Fruit fly (Drosophila melanogaster) whole organism, embryonic: Measurements from ENCODE around the gene CG15515.

Experiments
- Bgb ChIP-seq: fragments of 200-800 bp; sonication (Bioruptor generic); IDR thresholded peaks from 2 replicates; pipeline ENCODE4 v1.3.6; 2022; ENCODE audit warnings: missing biosample characterization, missing genetic modification characterization; ENCODE audit not compliant: partially characterized antibody
- Blimp-1 ChIP-seq: fragments of 200-800 bp; sonication (Bioruptor generic); optimal IDR thresholded peaks from 3 replicates; lab custom pipeline; 2018; ENCODE audit warnings: missing biosample characterization, missing genetic modification characterization, mild to moderate bottlenecking, moderate library complexity, missing genetic modification reagents
- CG11695 ChIP-seq: fragments of 200-800 bp; sonication (Bioruptor generic); IDR thresholded peaks from 3 replicates; pipeline ENCODE4 v1.3.6; 2022; ENCODE audit warnings: missing biosample characterization, missing genetic modification characterization
- CG13287 ChIP-seq: fragments of 200-800 bp; sonication (Bioruptor generic); IDR thresholded peaks from 2 replicates; pipeline ENCODE4 v1.3.6; 2022; ENCODE audit warnings: missing biosample characterization, missing genetic modification characterization; ENCODE audit not compliant: partially characterized antibody
- CG14014 ChIP-seq: fragments of 200-800 bp; sonication (Bioruptor generic); IDR thresholded peaks from 2 replicates; pipeline ENCODE4 v1.3.6; 2022; ENCODE audit warnings: missing biosample characterization, missing genetic modification characterization
- CG14441 ChIP-seq: fragments of 200-800 bp; sonication (Bioruptor generic); IDR thresholded peaks from 2 replicates; pipeline ENCODE4 v1.3.6; 2022; ENCODE audit warnings: missing biosample characterization, missing genetic modification characterization
- CG14710 ChIP-seq: fragments of 200-800 bp; sonication (Bioruptor generic); optimal IDR thresholded peaks from 3 replicates; lab custom pipeline; 2019; ENCODE audit warnings: missing biosample characterization, mild to moderate bottlenecking, missing genetic modification characterization, moderate library complexity
- CG15696 ChIP-seq: fragments of 200-800 bp; sonication (Bioruptor generic); optimal IDR thresholded peaks from 2 replicates; lab custom pipeline; 2019; ENCODE audit warnings: missing biosample characterization, mild to moderate bottlenecking, missing genetic modification characterization, moderate library complexity
- CG17912 ChIP-seq: fragments of 200-800 bp; sonication (Bioruptor generic); optimal IDR thresholded peaks from 2 replicates; lab custom pipeline; 2018; ENCODE audit warnings: missing biosample characterization, mild to moderate bottlenecking, missing genetic modification characterization
- CG18011 ChIP-seq: fragments of 200-800 bp; sonication (Bioruptor generic); optimal IDR thresholded peaks from 2 replicates; lab custom pipeline; 2017; ENCODE audit warnings: missing biosample characterization, missing genetic modification characterization, mild to moderate bottlenecking, moderate library complexity, missing genotype
- CG1832 ChIP-seq: fragments of 200-800 bp; sonication (Bioruptor generic); optimal IDR thresholded peaks from 2 replicates; lab custom pipeline; 2017; ENCODE audit warnings: missing biosample characterization, mild to moderate bottlenecking, missing genetic modification characterization, inconsistent platforms
- CG2116 ChIP-seq: fragments of 200-800 bp; sonication (Bioruptor generic); optimal IDR thresholded peaks from 3 replicates; lab custom pipeline; 2018; ENCODE audit warnings: missing biosample characterization, mild to moderate bottlenecking, missing genetic modification characterization
- CG2678 ChIP-seq: fragments of 200-800 bp; sonication (Bioruptor generic); optimal IDR thresholded peaks from 3 replicates; lab custom pipeline; 2019; ENCODE audit warnings: missing biosample characterization, mild to moderate bottlenecking, missing genetic modification characterization, moderate library complexity
- CG34224 ChIP-seq: fragments of 200-800 bp; sonication (Bioruptor generic); IDR thresholded peaks from 3 replicates; pipeline ENCODE4 v1.3.6; 2022; ENCODE audit warnings: missing biosample characterization, missing genetic modification characterization; ENCODE audit not compliant: partially characterized antibody
- CG3838 ChIP-seq: fragments of 200-800 bp; sonication (Bioruptor generic); optimal IDR thresholded peaks from 3 replicates; lab custom pipeline; 2016; ENCODE audit warnings: missing biosample characterization, missing genetic modification characterization
- CG42726 ChIP-seq: fragments of 200-800 bp; sonication (Bioruptor generic); IDR thresholded peaks from 2 replicates; pipeline ENCODE4 v1.3.6; 2022; ENCODE audit warnings: missing biosample characterization, missing genetic modification characterization; ENCODE audit not compliant: partially characterized antibody
- CG4707 ChIP-seq: fragments of 200-800 bp; sonication (Bioruptor generic); optimal IDR thresholded peaks from 2 replicates; lab custom pipeline; 2018; ENCODE audit warnings: missing biosample characterization, mild to moderate bottlenecking, missing genetic modification characterization, moderate library complexity
- CG6791 ChIP-seq: fragments of 200-800 bp; sonication (Bioruptor generic); IDR thresholded peaks from 3 replicates; pipeline ENCODE4 v1.3.6; 2022; ENCODE audit warnings: missing biosample characterization, missing genetic modification characterization; ENCODE audit not compliant: partially characterized antibody
- CG7928 ChIP-seq: fragments of 200-800 bp; sonication (Bioruptor generic); optimal IDR thresholded peaks from 2 replicates; lab custom pipeline; 2017; ENCODE audit warnings: missing biosample characterization, mild to moderate bottlenecking, missing genetic modification characterization
- D ChIP-seq, 2 experiments: fragments of 200-800 bp in 1 of 2; fragments of >200 bp in 1 of 2; sonication (Bioruptor generic) in 1 of 2; optimal IDR thresholded peaks; 2 replicates in 1 of 2; 3 replicates in 1 of 2; lab custom pipeline; 2017; ENCODE audit warnings: mild to moderate bottlenecking in 1 of 2, missing biosample characterization in 1 of 2, missing genetic modification characterization in 1 of 2, missing genetic modification reagents in 1 of 2
- Ets97D ChIP-seq: fragments of 200-800 bp; sonication (Bioruptor generic); optimal IDR thresholded peaks from 3 replicates; lab custom pipeline; 2016; ENCODE audit warnings: missing biosample characterization, missing genetic modification characterization
- Fer1 ChIP-seq: fragments of 200-800 bp; sonication (Bioruptor generic); optimal IDR thresholded peaks from 2 replicates; lab custom pipeline; 2017; ENCODE audit warnings: missing biosample characterization, mild to moderate bottlenecking, missing genetic modification characterization
- Hey ChIP-seq: fragments of 200-800 bp; sonication (Bioruptor generic); optimal IDR thresholded peaks from 3 replicates; lab custom pipeline; 2018; ENCODE audit warnings: missing biosample characterization, mild to moderate bottlenecking, missing genetic modification characterization
- HmgZ ChIP-seq: fragments of 200-800 bp; sonication (Bioruptor generic); optimal IDR thresholded peaks from 2 replicates; lab custom pipeline; 2018; ENCODE audit warnings: missing biosample characterization, mild to moderate bottlenecking, missing genetic modification characterization
- Lpt ChIP-seq: fragments of >200 bp; optimal IDR thresholded peaks from 2 replicates; lab custom pipeline; 2018; ENCODE audit warnings: missing biosample characterization, missing genetic modification characterization
- Med ChIP-seq: fragments of 200-800 bp; sonication (Bioruptor generic); peaks from one replicate; lab custom pipeline; 2016; ENCODE audit warnings: missing biosample characterization, missing genetic modification characterization, mild to moderate bottlenecking, inconsistent platforms, moderate library complexity
- Nf-YB ChIP-seq: fragments of 200-800 bp; sonication (Bioruptor generic); optimal IDR thresholded peaks from 3 replicates; lab custom pipeline; 2019; ENCODE audit warnings: missing biosample characterization, mild to moderate bottlenecking, missing genetic modification characterization, moderate library complexity
- PHDP ChIP-seq: fragments of 200-800 bp; sonication (Bioruptor generic); optimal IDR thresholded peaks from 3 replicates; lab custom pipeline; 2018; ENCODE audit warnings: missing biosample characterization, mild to moderate bottlenecking, missing genetic modification characterization, moderate library complexity
- Rfx ChIP-seq: fragments of 200-800 bp; sonication (Bioruptor generic); IDR thresholded peaks from 2 replicates; pipeline ENCODE4 v1.3.6; 2022; ENCODE audit warnings: missing biosample characterization, missing genetic modification characterization
- Xrp1 ChIP-seq: fragments of 200-800 bp; sonication (Bioruptor generic); IDR thresholded peaks from 2 replicates; pipeline ENCODE4 v1.3.6; 2022; ENCODE audit warnings: missing biosample characterization, missing genetic modification characterization
- YL-1 ChIP-seq: fragments of 200-800 bp; sonication (Bioruptor generic); optimal IDR thresholded peaks from 3 replicates; lab custom pipeline; 2017; ENCODE audit warnings: missing biosample characterization, mild to moderate bottlenecking, missing genetic modification characterization
- amos ChIP-seq: fragments of 200-800 bp; sonication (Bioruptor generic); IDR thresholded peaks from 2 replicates; pipeline ENCODE4 v1.3.6; 2022; ENCODE audit warnings: missing biosample characterization, missing genetic modification characterization; ENCODE audit not compliant: partially characterized antibody
- corto ChIP-seq: fragments of 200-800 bp; sonication (Bioruptor generic); optimal IDR thresholded peaks from 2 replicates; lab custom pipeline; 2016; ENCODE audit warnings: missing biosample characterization, mild to moderate bottlenecking, missing genetic modification characterization, moderate library complexity
- fd102C ChIP-seq: fragments of 200-800 bp; sonication (Bioruptor generic); optimal IDR thresholded peaks from 2 replicates; lab custom pipeline; 2018; ENCODE audit warnings: missing biosample characterization, mild to moderate bottlenecking, missing genetic modification characterization, moderate library complexity
- fru ChIP-seq: fragments of >200 bp; optimal IDR thresholded peaks from 2 replicates; lab custom pipeline; 2017
- gcm2 ChIP-seq: fragments of 200-800 bp; sonication (Bioruptor generic); optimal IDR thresholded peaks from 2 replicates; lab custom pipeline; 2016; ENCODE audit warnings: missing biosample characterization, missing genetic modification characterization
- grn ChIP-seq: fragments of 200-800 bp; sonication (Bioruptor generic); optimal IDR thresholded peaks from 3 replicates; lab custom pipeline; 2017; ENCODE audit warnings: missing biosample characterization, missing genetic modification characterization
- ham ChIP-seq: fragments of 200-800 bp; sonication (Bioruptor generic); IDR thresholded peaks from 2 replicates; pipeline ENCODE4 v1.3.6; 2022; ENCODE audit warnings: missing biosample characterization, missing genetic modification characterization
- kah ChIP-seq: fragments of 200-800 bp; sonication (Bioruptor generic); optimal IDR thresholded peaks from 2 replicates; lab custom pipeline; 2018; ENCODE audit warnings: missing biosample characterization, mild to moderate bottlenecking, missing genetic modification characterization
- klu ChIP-seq: fragments of 200-800 bp; sonication (Bioruptor generic); IDR thresholded peaks from 2 replicates; pipeline ENCODE4 v1.3.6; 2022; ENCODE audit warnings: missing biosample characterization, missing genetic modification characterization
- knrl ChIP-seq: fragments of 200-800 bp; sonication (Bioruptor generic); IDR thresholded peaks from 3 replicates; pipeline ENCODE4 v1.3.6; 2022; ENCODE audit warnings: missing biosample characterization, missing genetic modification characterization; ENCODE audit not compliant: partially characterized antibody
- luna ChIP-seq: fragments of 200-800 bp; sonication (Bioruptor generic); optimal IDR thresholded peaks from 2 replicates; lab custom pipeline; 2016; ENCODE audit warnings: missing biosample characterization, missing genetic modification characterization
- nmo ChIP-seq: fragments of 200-800 bp; sonication (Bioruptor generic); optimal IDR thresholded peaks from 2 replicates; lab custom pipeline; 2018; ENCODE audit warnings: missing biosample characterization, mild to moderate bottlenecking, missing genetic modification characterization, moderate library complexity
- slbo ChIP-seq: fragments of 200-800 bp; sonication (Bioruptor generic); IDR thresholded peaks from 2 replicates; pipeline ENCODE4 v1.3.6; 2022; ENCODE audit warnings: missing biosample characterization, missing genetic modification characterization
- stwl ChIP-seq: fragments of 200-800 bp; sonication (Bioruptor generic); optimal IDR thresholded peaks from 3 replicates; lab custom pipeline; 2018; ENCODE audit warnings: missing biosample characterization, mild to moderate bottlenecking, missing genetic modification characterization, moderate library complexity
- trem ChIP-seq: fragments of 200-800 bp; optimal IDR thresholded peaks from 3 replicates; lab custom pipeline; 2019; ENCODE audit warnings: missing biosample characterization, mild to moderate bottlenecking, missing genetic modification characterization, moderate library complexity
- unpg ChIP-seq: fragments of 200-800 bp; sonication (Bioruptor generic); optimal IDR thresholded peaks from 3 replicates; lab custom pipeline; 2018; ENCODE audit warnings: missing biosample characterization, mild to moderate bottlenecking, missing genetic modification characterization, moderate library complexity
- vvl ChIP-seq: fragments of 200-800 bp; sonication (Bioruptor generic); IDR thresholded peaks from 2 replicates; pipeline ENCODE4 v1.3.6; 2022; ENCODE audit warnings: missing biosample characterization, missing genetic modification characterization

CG15515 gene

dm6 chr3R:29903775-29904356 is 1.4 kb upstream of the CG15515 start, which contains the start of gene CG15517 (continued):
- peak; percentile 15 for TF ChIP-seq CG2678 (tag; lab: Kevin White, UChicago)
- no peak for TF ChIP-seq YL-1 (GFP tag; lab: Kevin White, UChicago)
- TF ChIP-seq luna (GFP tag; lab: Kevin White, UChicago), result no peak
- TF ChIP-seq D (optimal IDR thresholded peaks at IDR 0.05; lab: Kevin White, UChicago), result no peak
- TF ChIP-seq D (GFP tag; optimal IDR thresholded peaks at IDR 0.05; lab: Kevin White, UChicago), result no peak
- TF ChIP-seq Ets97D (GFP tag; lab: Kevin White, UChicago), result no peak
- TF ChIP-seq CG13287, result peak; percentile 8; the same call in 1 of the 2 replicates
- TF ChIP-seq trem, result peak; percentile 3
- TF ChIP-seq klu, result no peak
- TF ChIP-seq Blimp-1 (GFP tag; lab: Kevin White, UChicago), result peak; percentile 6
- peak; percentile 66; the same call in 1 of the 3 replicates for TF ChIP-seq knrl (GFP tag; lab: Robert Waterston, UW)
- TF ChIP-seq nmo (GFP tag; lab: Kevin White, UChicago), result peak; percentile 21
- peak; percentile 19 for TF ChIP-seq CG14710 (tag; lab: Kevin White, UChicago)
- no peak for TF ChIP-seq kah
- no peak for TF ChIP-seq fru (lab: Kevin White, UChicago)
- TF ChIP-seq ham, result no peak
- TF ChIP-seq CG1832 (GFP tag; lab: Kevin White, UChicago), result no peak
- peak; percentile 73 for TF ChIP-seq Bgb (GFP tag; lab: Robert Waterston, UW)
- TF ChIP-seq Rfx (GFP tag; lab: Robert Waterston, UW), result 0 out of 2 replicates have a peak, but pooled peaks have one; percentile 30
- peak; percentile 85 for TF ChIP-seq vvl (GFP tag; lab: Robert Waterston, UW)
- TF ChIP-seq PHDP (tag; lab: Kevin White, UChicago), result peak; percentile 14
- TF ChIP-seq CG15696 (tag; lab: Kevin White, UChicago), result peak; percentile 19
- no peak for TF ChIP-seq CG17912 (GFP tag; lab: Kevin White, UChicago)
- no peak for TF ChIP-seq Hey
- TF ChIP-seq CG42726 (GFP tag; lab: Robert Waterston, UW), result peak; percentile 61
- peak; percentile 13 for TF ChIP-seq Fer1
- TF ChIP-seq CG4707 (GFP tag; lab: Kevin White, UChicago), result no peak
- peak; percentile 67; the same call in 1 of the 2 replicates for TF ChIP-seq amos (GFP tag; lab: Robert Waterston, UW)
- TF ChIP-seq CG14014 (GFP tag; lab: Robert Waterston, UW), result no peak
- peak; percentile 86 for TF ChIP-seq stwl (tag; lab: Kevin White, UChicago)
- no peak for TF ChIP-seq CG3838 (GFP tag; lab: Kevin White, UChicago)
- peak; percentile 66 for TF ChIP-seq Med (GFP tag; lab: Kevin White, UChicago)
- TF ChIP-seq slbo (GFP tag; lab: Robert Waterston, UW), result peak; percentile 55
- peak; percentile 52 for TF ChIP-seq HmgZ
- TF ChIP-seq unpg, result peak; percentile 6
- no peak for TF ChIP-seq corto (GFP tag; lab: Kevin White, UChicago)
- TF ChIP-seq CG7928 (GFP tag; lab: Kevin White, UChicago), result no peak
- TF ChIP-seq CG34224, result no peak
- TF ChIP-seq CG18011 (GFP tag; lab: Kevin White, UChicago), result peak; percentile 97
- peak; percentile 60; the same call in 1 of the 3 replicates for TF ChIP-seq CG6791 (GFP tag; lab: Robert Waterston, UW)
- no peak for TF ChIP-seq grn
- TF ChIP-seq CG11695, result no peak
- TF ChIP-seq CG2116 (GFP tag; lab: Kevin White, UChicago), result no peak
- no peak for TF ChIP-seq Xrp1 (GFP tag; lab: Robert Waterston, UW)
- TF ChIP-seq Lpt (GFP tag; lab: Kevin White, UChicago), result no peak
- no peak for TF ChIP-seq gcm2 (GFP tag; lab: Kevin White, UChicago)
- no peak for TF ChIP-seq fd102C (GFP tag; lab: Kevin White, UChicago)
- no peak for TF ChIP-seq Nf-YB (GFP tag; lab: Kevin White, UChicago)
- no peak for TF ChIP-seq CG14441
